Worm (Caenorhabditis elegans) whole organism, midembryonic: ENCODE results near the gene sqt-1.

ENCODE experiments used
- T22C8.4 ChIP-seq: fragments of 200-800 bp; sonication (Bioruptor generic); IDR thresholded peaks from 2 replicates; pipeline ENCODE4 v1.3.6; 2022; ENCODE audit warnings: missing genetic modification characterization, missing compliant biosample characterization
- ref-1 ChIP-seq: fragments of 200-800 bp; sonication (Bioruptor generic); conservative IDR thresholded peaks from 2 replicates; pipeline ENCODE4 v1.3.6; 2022; ENCODE audit warnings: missing genetic modification reagents, missing genetic modification characterization, missing compliant biosample characterization
- tab-1 ChIP-seq: fragments of 200-800 bp; sonication (Bioruptor generic); IDR thresholded peaks from 2 replicates; pipeline ENCODE4 v1.3.6; 2022; ENCODE audit warnings: missing genetic modification characterization, missing compliant biosample characterization
- ztf-23 ChIP-seq: fragments of 200-800 bp; sonication (Bioruptor generic); IDR thresholded peaks from 2 replicates; pipeline ENCODE4 v1.3.6; 2022; ENCODE audit warnings: missing genetic modification reagents, missing genetic modification characterization, missing compliant biosample characterization

- TF ChIP-seq tab-1: no peak
- TF ChIP-seq ztf-23: no peak
- TF ChIP-seq T22C8.4: no peak
- TF ChIP-seq ref-1 (GFP tag; lab: Robert Waterston, UW): no peak
Observed at ce11 chrII:11302591-11302990, 35.0 kb downstream of the sqt-1 start, which contains the start of gene samp-1.
